Worm (Caenorhabditis elegans) whole organism, young adult: ENCODE measurements around the gene pkd-2.

Experiments
- B0261.1 ChIP-seq: sonication (generic microtip); optimal IDR thresholded peaks from 2 replicates; lab custom pipeline; 2016; ENCODE audit warnings: mild to moderate bottlenecking, missing genetic modification characterization, moderate library complexity, missing compliant biosample characterization
- F33H1.4 ChIP-seq: fragments of 200-800 bp; sonication (Bioruptor generic); IDR thresholded peaks from 2 replicates; pipeline ENCODE4 v1.3.6; 2022; ENCODE audit warnings: missing genetic modification reagents, missing genetic modification characterization, missing compliant biosample characterization
- F39B2.1 ChIP-seq: fragments of 200-800 bp; sonication (Bioruptor generic); IDR thresholded peaks from 2 replicates; pipeline ENCODE4 v1.3.6; 2022; ENCODE audit warnings: missing genetic modification reagents, missing genetic modification characterization, missing compliant biosample characterization
- F57C9.4 ChIP-seq: sonication (generic microtip); optimal IDR thresholded peaks from 2 replicates; lab custom pipeline; 2017; ENCODE audit warnings: mild to moderate bottlenecking, missing genetic modification characterization, missing compliant biosample characterization
- T07F8.4 ChIP-seq: sonication (generic microtip); optimal IDR thresholded peaks from 2 replicates; lab custom pipeline; 2016; ENCODE audit warnings: mild to moderate bottlenecking, missing genetic modification characterization, moderate library complexity, missing compliant biosample characterization
- T26A5.8 ChIP-seq: sonication (generic microtip); optimal IDR thresholded peaks from 2 replicates; lab custom pipeline; 2016; ENCODE audit warnings: missing genetic modification characterization, missing compliant biosample characterization
- Y53G8AR.9 ChIP-seq: fragments of 200-800 bp; sonication (Bioruptor generic); conservative IDR thresholded peaks from 2 replicates; pipeline ENCODE4 v1.3.6; 2022; ENCODE audit warnings: missing genetic modification reagents, missing genetic modification characterization, missing compliant biosample characterization
- Y56A3A.18 ChIP-seq: fragments of 200-800 bp; sonication (Bioruptor generic); IDR thresholded peaks from 2 replicates; pipeline ENCODE4 v1.3.6; 2022; ENCODE audit warnings: missing genetic modification reagents, missing genetic modification characterization, missing compliant biosample characterization
- ZK185.1 ChIP-seq: sonication (generic microtip); optimal IDR thresholded peaks from 2 replicates; lab custom pipeline; 2016; ENCODE audit warnings: mild to moderate bottlenecking, missing genetic modification characterization, missing compliant biosample characterization; ENCODE audit not compliant: poor library complexity, severe bottlenecking
- athp-1 ChIP-seq: sonication (generic microtip); optimal IDR thresholded peaks from 2 replicates; lab custom pipeline; 2017; ENCODE audit warnings: mild to moderate bottlenecking, missing genetic modification characterization, missing compliant biosample characterization
- attf-5 ChIP-seq: fragments of 200-800 bp; sonication (Bioruptor generic); optimal IDR thresholded peaks from 2 replicates; lab custom pipeline; 2018; ENCODE audit warnings: mild to moderate bottlenecking, missing genetic modification characterization, missing compliant biosample characterization
- cebp-1 ChIP-seq, 2 experiments: fragments of 200-800 bp in 1 of 2; sonication (Bioruptor generic) in 1 of 2; sonication (generic microtip) in 1 of 2; IDR thresholded peaks in 1 of 2; optimal IDR thresholded peaks in 1 of 2; 2 replicates each; pipeline versions ENCODE4 v1.3.6 to Lab custom; 2017 to 2022; ENCODE audit warnings: missing compliant biosample characterization in 2 of 2, missing genetic modification characterization in 2 of 2, mild to moderate bottlenecking in 1 of 2, missing genetic modification reagents in 1 of 2, moderate library complexity in 1 of 2
- ceh-27 ChIP-seq: fragments of 200-800 bp; sonication (Bioruptor generic); optimal IDR thresholded peaks from 2 replicates; lab custom pipeline; 2018; ENCODE audit warnings: mild to moderate bottlenecking, missing genetic modification characterization, moderate library complexity, missing compliant biosample characterization
- ceh-40 ChIP-seq: fragments of 200-800 bp; sonication (Bioruptor generic); IDR thresholded peaks from 2 replicates; pipeline ENCODE4 v1.3.6; 2022; ENCODE audit warnings: missing genetic modification characterization, missing compliant biosample characterization
- ceh-79 ChIP-seq: sonication (generic microtip); optimal IDR thresholded peaks from 2 replicates; lab custom pipeline; 2017; ENCODE audit warnings: mild to moderate bottlenecking, missing genetic modification characterization, missing compliant biosample characterization
- dox-1 ChIP-seq: fragments of 200-800 bp; sonication (Bioruptor generic); IDR thresholded peaks from 2 replicates; pipeline ENCODE4 v1.3.6; 2022; ENCODE audit warnings: missing genetic modification reagents, missing genetic modification characterization, missing compliant biosample characterization
- dpl-1 ChIP-seq: fragments of 150-350 bp; optimal IDR thresholded peaks from 2 replicates; lab custom pipeline; 2014; ENCODE audit warnings: missing biosample characterization, missing genetic modification reagents, missing genetic modification characterization
- him-1 ChIP-seq: sonication (generic microtip); optimal IDR thresholded peaks from 2 replicates; lab custom pipeline; 2016; ENCODE audit warnings: missing genotype, missing genetic modification reagents, missing genetic modification characterization, missing compliant biosample characterization
- hmg-1.2 ChIP-seq: fragments of 200-800 bp; sonication (Bioruptor generic); IDR thresholded peaks from 2 replicates; pipeline ENCODE4 v1.3.6; 2022; ENCODE audit warnings: missing genetic modification reagents, missing genetic modification characterization, missing compliant biosample characterization
- hsf-1 ChIP-seq: fragments of 200-800 bp; sonication (Bioruptor generic); IDR thresholded peaks from 2 replicates; pipeline ENCODE4 v1.3.6; 2022; ENCODE audit warnings: missing genetic modification reagents, missing genetic modification characterization, missing compliant biosample characterization
- let-526 ChIP-seq: fragments of 200-800 bp; sonication (Bioruptor generic); IDR thresholded peaks from 2 replicates; pipeline ENCODE4 v1.3.6; 2022; ENCODE audit warnings: missing genetic modification reagents, missing genetic modification characterization, missing compliant biosample characterization
- let-607 ChIP-seq, 2 experiments: fragments of 200-800 bp in 1 of 2; sonication (Bioruptor generic) in 1 of 2; sonication (generic microtip) in 1 of 2; optimal IDR thresholded peaks; 2 replicates each; lab custom pipeline; 2016 to 2018; ENCODE audit warnings: mild to moderate bottlenecking in 2 of 2, missing compliant biosample characterization in 2 of 2, missing genetic modification characterization in 2 of 2, moderate library complexity in 2 of 2, missing genotype in 1 of 2
- mel-28 ChIP-seq: sonication (generic microtip); optimal IDR thresholded peaks from 2 replicates; lab custom pipeline; 2016; ENCODE audit warnings: borderline replicate concordance, mild to moderate bottlenecking, missing genetic modification characterization, missing compliant biosample characterization
- nfyb-1 ChIP-seq: fragments of 200-800 bp; sonication (Bioruptor generic); IDR thresholded peaks from 2 replicates; pipeline ENCODE4 v1.3.6; 2022; ENCODE audit warnings: missing genetic modification reagents, missing genetic modification characterization, missing compliant biosample characterization
- nhr-179 ChIP-seq: sonication (generic microtip); optimal IDR thresholded peaks from 2 replicates; lab custom pipeline; 2016; ENCODE audit warnings: mild to moderate bottlenecking, missing genetic modification characterization, missing compliant biosample characterization
- nhr-90 ChIP-seq: sonication (generic microtip); optimal IDR thresholded peaks from 2 replicates; lab custom pipeline; 2016; ENCODE audit warnings: missing genotype, mild to moderate bottlenecking, missing genetic modification characterization, missing compliant biosample characterization
- pha-4 ChIP-seq: fragments of 150-350 bp; sonication (generic microtip); optimal IDR thresholded peaks from 2 replicates; lab custom pipeline; 2014; ENCODE audit warnings: missing biosample characterization, missing genetic modification reagents, missing genetic modification characterization
- rcor-1 ChIP-seq: fragments of 200-800 bp; sonication (Bioruptor generic); IDR thresholded peaks from 2 replicates; pipeline ENCODE4 v1.3.6; 2022; ENCODE audit warnings: missing genetic modification reagents, missing genetic modification characterization, missing compliant biosample characterization
- rpc-1 ChIP-seq, 2 experiments: fragments of 150-350 bp in 1 of 2; sonication (generic microtip) in 1 of 2; optimal IDR thresholded peaks; 2 replicates each; lab custom pipeline; 2014 to 2018; ENCODE audit warnings: missing biosample characterization in 1 of 2, missing genetic modification characterization in 1 of 2, missing genetic modification reagents in 1 of 2, missing genotype in 1 of 2
- sdz-38 ChIP-seq: sonication (generic microtip); optimal IDR thresholded peaks from 2 replicates; lab custom pipeline; 2016; ENCODE audit warnings: missing genotype, missing genetic modification characterization, missing compliant biosample characterization
- snpc-3.4 ChIP-seq: sonication (generic microtip); optimal IDR thresholded peaks from 2 replicates; lab custom pipeline; 2017; ENCODE audit warnings: missing genetic modification characterization, mild to moderate bottlenecking, missing compliant biosample characterization, antibody characterized with exemption, moderate library complexity, missing genotype, missing genetic modification reagents
- snpc-4 ChIP-seq, 5 experiments: fragments of 150-350 bp in 1 of 5; sonication (generic microtip) in 4 of 5; optimal IDR thresholded peaks; 2 replicates each; lab custom pipeline; 2014 to 2018; ENCODE audit warnings: missing genetic modification characterization in 5 of 5, missing biosample characterization in 3 of 5, antibody characterized with exemption in 2 of 5, mild to moderate bottlenecking in 2 of 5, missing compliant biosample characterization in 2 of 5, missing genotype in 2 of 5, moderate library complexity in 2 of 5, missing genetic modification reagents in 1 of 5
- zfh-2 ChIP-seq: fragments of 200-800 bp; sonication (Bioruptor generic); conservative IDR thresholded peaks from 2 replicates; pipeline ENCODE4 v1.3.6; 2022; ENCODE audit warnings: missing genetic modification reagents, missing genetic modification characterization, missing compliant biosample characterization
- zim-3 ChIP-seq: sonication (generic microtip); optimal IDR thresholded peaks from 2 replicates; lab custom pipeline; 2017; ENCODE audit warnings: mild to moderate bottlenecking, missing genetic modification characterization, moderate library complexity, missing compliant biosample characterization
- ztf-26 ChIP-seq: sonication (generic microtip); optimal IDR thresholded peaks from 2 replicates; lab custom pipeline; 2017; ENCODE audit warnings: missing genetic modification characterization, missing compliant biosample characterization
- ztf-6 ChIP-seq: fragments of 200-800 bp; sonication (Bioruptor generic); IDR thresholded peaks from 2 replicates; pipeline ENCODE4 v1.3.6; 2022; ENCODE audit warnings: missing genetic modification reagents, missing genetic modification characterization, missing compliant biosample characterization

Gene pkd-2

DNA sequence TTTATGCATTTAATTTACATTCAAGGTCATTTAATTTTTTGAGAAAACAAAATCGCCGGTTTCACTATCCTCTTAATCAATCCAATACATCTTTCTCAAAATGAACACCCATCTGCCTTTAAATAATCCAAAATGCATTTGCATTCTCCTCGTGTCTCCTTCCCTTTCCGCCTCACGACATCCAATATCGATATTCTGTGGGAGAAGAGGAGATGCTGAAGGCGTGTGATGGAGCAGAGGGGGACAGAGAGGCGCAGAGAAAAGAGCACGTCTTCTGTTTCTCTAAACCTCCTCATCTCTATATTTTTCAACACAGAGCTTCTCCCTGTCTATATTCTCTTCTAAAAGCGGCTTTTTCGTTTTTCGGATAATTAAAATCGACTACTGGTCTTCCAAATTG is 24.8 kb upstream of the pkd-2 start, which contains the start of gene Y73F8A.5:
TSS of gene Y73F8A.5 (plus strand) at position 321 of the 400 bp plus-strand sequence.
- no peak for TF ChIP-seq ceh-40 (GFP tag; lab: Robert Waterston, UW)
- no peak for TF ChIP-seq mel-28 (tag; lab: Kevin White, UChicago)
- TF ChIP-seq snpc-4 (GFP tag; optimal IDR thresholded peaks at IDR 0.05; lab: Kevin White, UChicago): no peak
- TF ChIP-seq snpc-4 (tag; optimal IDR thresholded peaks at IDR 0.05; lab: Kevin White, UChicago): peak in 1 of 4 experiments; percentile 2
- TF ChIP-seq hmg-1.2 (GFP tag; lab: Robert Waterston, UW): peak; percentile 63; the same call in 1 of the 2 replicates
- TF ChIP-seq T07F8.4: no peak

DNA sequence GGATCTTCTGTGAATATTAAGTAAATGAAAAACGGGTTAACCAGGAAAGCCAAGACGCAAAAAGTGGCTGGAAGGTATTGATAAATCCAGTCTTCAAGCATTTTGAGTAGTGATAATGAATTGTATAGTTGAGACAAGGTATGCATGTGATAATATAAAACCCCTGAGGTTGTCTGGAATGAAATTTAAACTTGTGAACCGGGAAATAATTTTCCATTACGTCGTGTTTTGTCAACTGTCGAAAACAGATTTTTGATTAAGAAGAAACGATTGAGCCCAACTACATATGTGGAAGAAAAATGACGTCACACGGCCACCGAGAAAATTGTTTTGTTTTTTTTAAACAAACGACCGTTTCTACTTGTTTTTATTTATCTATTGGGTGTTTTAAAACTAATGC is 17.4 kb upstream of the pkd-2 start, which contains the start of gene srj-42:
TSS of gene srj-42 (minus strand) at position 101 of the 400 bp plus-strand sequence.
- no peak for TF ChIP-seq ztf-6 (GFP tag; lab: Robert Waterston, UW)
- no peak for TF ChIP-seq T26A5.8
- no peak for TF ChIP-seq athp-1
- TF ChIP-seq F33H1.4 (GFP tag; lab: Robert Waterston, UW): no peak
- no peak for TF ChIP-seq Y56A3A.18
- no peak for TF ChIP-seq let-607 (tag; optimal IDR thresholded peaks at IDR 0.05; lab: Kevin White, UChicago)
- TF ChIP-seq F57C9.4 (tag; lab: Kevin White, UChicago): no peak
- no peak for TF ChIP-seq hsf-1 (GFP tag; lab: Robert Waterston, UW)
- no peak for TF ChIP-seq cebp-1 (GFP tag; IDR thresholded peaks at IDR 0.05; lab: Robert Waterston, UW)
- no peak for TF ChIP-seq cebp-1 (tag; optimal IDR thresholded peaks at IDR 0.05; lab: Kevin White, UChicago)
- TF ChIP-seq B0261.1 (tag; lab: Kevin White, UChicago): no peak
- no peak for TF ChIP-seq nfyb-1
- TF ChIP-seq rpc-1 (optimal IDR thresholded peaks at IDR 0.05; lab: Kevin White, UChicago): no peak
- no peak for TF ChIP-seq rpc-1 (tag; optimal IDR thresholded peaks at IDR 0.05; lab: Kevin White, UChicago)
- TF ChIP-seq ceh-79 (tag; lab: Kevin White, UChicago): no peak
- TF ChIP-seq rcor-1 (GFP tag; lab: Robert Waterston, UW): no peak
- TF ChIP-seq snpc-3.4: no peak
- no peak for TF ChIP-seq ZK185.1 (tag; lab: Kevin White, UChicago)
- TF ChIP-seq zfh-2: no peak

DNA sequence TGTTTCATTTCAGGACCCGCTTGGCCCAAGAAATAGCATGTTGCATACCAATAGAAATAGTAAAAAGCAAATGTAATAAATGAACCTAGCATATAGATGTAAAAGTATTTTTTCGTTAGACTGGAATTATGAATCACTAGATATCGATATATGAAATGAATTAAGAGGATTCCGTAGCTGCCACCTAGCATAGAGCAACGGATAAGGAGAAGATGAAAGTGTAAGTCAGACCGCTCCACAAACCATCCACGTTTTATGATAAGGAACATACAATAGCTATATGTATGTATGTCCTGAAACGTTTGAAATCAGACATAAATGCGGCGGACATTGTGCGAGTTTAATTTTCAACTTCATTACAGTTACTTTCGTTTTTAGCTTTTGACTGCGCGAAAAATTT is 16.3 kb upstream of the pkd-2 start:
- TF ChIP-seq sdz-38 (tag; lab: Kevin White, UChicago) (no peak), dox-1 (GFP tag; lab: Robert Waterston, UW) (no peak), nhr-90 (no peak), pha-4 (tag; lab: Kevin White, UChicago) (no peak), ceh-27 (GFP tag; lab: Kevin White, UChicago) (no peak), Y53G8AR.9 (GFP tag; lab: Robert Waterston, UW) (no peak), ceh-79 (tag; lab: Kevin White, UChicago) (no peak), let-526 (GFP tag; lab: Robert Waterston, UW) (no peak)

DNA sequence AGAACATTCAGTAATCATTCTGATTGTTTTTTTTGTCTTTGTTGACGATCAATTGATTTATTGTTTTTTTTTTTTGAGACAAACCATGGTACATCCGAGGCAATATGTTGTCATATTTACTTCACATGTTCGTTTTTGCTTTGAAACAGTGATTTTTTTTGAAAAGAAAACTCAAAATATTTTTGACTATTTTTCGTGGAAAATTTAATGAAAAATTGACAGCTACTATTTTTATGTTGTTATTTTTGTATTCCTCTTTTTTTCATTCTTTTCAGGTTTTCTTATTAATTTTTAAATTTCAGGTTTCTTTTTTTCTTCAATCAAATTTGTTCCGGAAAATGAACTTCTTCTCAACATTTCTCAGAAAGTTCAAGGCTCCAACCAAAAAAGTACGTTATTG is 10.9 kb upstream of the pkd-2 start, which contains the start of gene Y73F8A.36:
TSS of gene Y73F8A.36 (plus strand) at position 301 of the 400 bp plus-strand sequence.
- TF ChIP-seq nhr-179 (tag; lab: Kevin White, UChicago) (no peak), attf-5 (GFP tag; lab: Kevin White, UChicago) (no peak), F39B2.1 (GFP tag; lab: Robert Waterston, UW) (no peak), ztf-26 (tag; lab: Kevin White, UChicago) (no peak), him-1 (tag; lab: Kevin White, UChicago) (no peak), dpl-1 (GFP tag; lab: Kevin White, UChicago) (no peak), zim-3 (no peak)
